Worm (Caenorhabditis elegans) whole organism, young adult: ENCODE results near the gene gop-1.
A peak's percentile ranks its signal among the peaks of the same experiment; 100 is the strongest.

Source experiments
- Y53F4B.3 ChIP-seq: fragments of 200-800 bp; sonication (Bioruptor generic); IDR thresholded peaks from 2 replicates; pipeline ENCODE4 v1.3.6; 2022; ENCODE audit warnings: missing genetic modification reagents, missing genetic modification characterization, missing compliant biosample characterization
- atf-7 ChIP-seq: sonication (generic microtip); optimal IDR thresholded peaks from 2 replicates; lab custom pipeline; 2017; ENCODE audit warnings: mild to moderate bottlenecking, missing genetic modification characterization, missing compliant biosample characterization
- gei-17 ChIP-seq: fragments of 200-800 bp; sonication (Bioruptor generic); optimal IDR thresholded peaks from 2 replicates; lab custom pipeline; 2018; ENCODE audit warnings: mild to moderate bottlenecking, missing genetic modification characterization, missing compliant biosample characterization
- hlh-12 ChIP-seq: sonication (generic microtip); optimal IDR thresholded peaks from 2 replicates; lab custom pipeline; 2016; ENCODE audit warnings: missing genetic modification characterization, missing compliant biosample characterization
- pha-4 ChIP-seq: fragments of 150-350 bp; sonication (generic microtip); optimal IDR thresholded peaks from 2 replicates; lab custom pipeline; 2014; ENCODE audit warnings: missing biosample characterization, missing genetic modification reagents, missing genetic modification characterization
- sea-2 ChIP-seq: fragments of 200-800 bp; sonication (Bioruptor generic); IDR thresholded peaks from 2 replicates; pipeline ENCODE4 v1.3.6; 2022; ENCODE audit warnings: missing genetic modification characterization, missing compliant biosample characterization
- snpc-1.1 ChIP-seq: sonication (generic microtip); optimal IDR thresholded peaks from 2 replicates; lab custom pipeline; 2017; ENCODE audit warnings: missing genetic modification characterization, mild to moderate bottlenecking, missing compliant biosample characterization, antibody characterized with exemption, moderate library complexity, missing genotype, missing genetic modification reagents; ENCODE audit not compliant: insufficient read depth
- snpc-4 ChIP-seq, 5 experiments: fragments of 150-350 bp in 1 of 5; sonication (generic microtip) in 4 of 5; optimal IDR thresholded peaks; 2 replicates each; lab custom pipeline; 2014 to 2018; ENCODE audit warnings: missing genetic modification characterization in 5 of 5, missing biosample characterization in 3 of 5, antibody characterized with exemption in 2 of 5, mild to moderate bottlenecking in 2 of 5, missing compliant biosample characterization in 2 of 5, missing genotype in 2 of 5, moderate library complexity in 2 of 5, missing genetic modification reagents in 1 of 5
- ztf-6 ChIP-seq: fragments of 200-800 bp; sonication (Bioruptor generic); IDR thresholded peaks from 2 replicates; pipeline ENCODE4 v1.3.6; 2022; ENCODE audit warnings: missing genetic modification reagents, missing genetic modification characterization, missing compliant biosample characterization

DNA sequence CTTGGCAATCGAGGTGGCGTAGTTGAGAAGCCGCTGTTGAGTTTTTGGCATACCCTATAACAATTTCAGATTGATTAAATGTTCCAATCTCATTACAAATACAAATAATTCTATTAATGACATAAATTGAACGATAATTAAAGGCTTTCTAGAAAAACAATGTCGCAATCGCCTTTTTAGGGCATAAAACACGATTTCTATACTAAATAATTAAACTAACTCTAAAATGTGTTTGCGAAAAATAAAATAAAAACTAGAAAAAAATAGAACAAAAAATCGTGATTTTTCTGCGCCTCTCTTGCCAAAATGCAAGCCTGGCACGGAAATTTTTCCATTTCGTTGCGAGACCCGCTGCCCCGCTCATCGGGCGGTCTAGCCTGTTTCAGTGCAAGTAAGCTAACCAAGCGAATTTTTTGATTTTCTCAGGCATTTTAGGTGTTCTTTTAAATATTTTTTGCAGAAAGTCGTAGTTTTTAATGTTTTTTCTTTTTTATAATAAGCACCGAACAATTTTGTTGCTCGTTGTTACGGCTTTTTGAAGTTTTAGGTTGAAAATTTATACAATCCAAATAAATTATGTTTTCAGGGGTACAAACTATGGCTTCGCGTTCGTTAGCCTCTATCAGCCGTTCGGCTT, 26.3 kb upstream of the gop-1 start, which contains the start of the genes C34E10.12, C34E10.10 and atp-2:
- TF ChIP-seq ztf-6 (GFP tag; lab: Robert Waterston, UW) (no peak), atf-7 (tag; lab: Kevin White, UChicago) (no peak), gei-17 (GFP tag; lab: Kevin White, UChicago) (no peak), snpc-4 (GFP tag; optimal IDR thresholded peaks at IDR 0.05; lab: Kevin White, UChicago) (no peak), snpc-4 (tag; optimal IDR thresholded peaks at IDR 0.05; lab: Kevin White, UChicago) (peak; percentile 24 to 75 (median 40)), hlh-12 (tag; lab: Kevin White, UChicago) (no peak), snpc-1.1 (tag; lab: Kevin White, UChicago) (peak; percentile 48), sea-2 (GFP tag; lab: Robert Waterston, UW) (no peak), Y53F4B.3 (GFP tag; lab: Robert Waterston, UW) (no peak), pha-4 (tag; lab: Kevin White, UChicago) (peak; percentile 11)
